Worm (Caenorhabditis elegans): ENCODE data around the gene C31H2.14.

DNA sequence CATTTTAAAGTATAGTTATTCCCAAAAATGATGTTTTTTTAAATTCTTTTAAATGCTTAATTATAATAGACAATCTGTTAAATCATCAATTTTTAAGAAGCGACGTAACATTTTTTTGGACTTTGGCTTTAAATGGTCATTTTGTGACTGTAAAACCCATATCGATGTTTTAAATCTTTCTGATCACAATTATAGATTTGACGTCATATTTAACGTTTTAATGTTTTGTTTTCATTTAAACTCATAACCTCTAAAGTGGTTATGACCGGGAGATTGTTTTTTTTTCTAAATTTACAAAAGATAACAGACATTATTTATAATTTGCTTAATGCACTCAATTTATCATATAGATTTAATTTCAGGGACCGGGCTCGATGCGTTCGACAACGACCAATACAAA, 36.1 kb upstream of the C31H2.14 start:
- TF ChIP-seq elt-3 (tag; optimal IDR thresholded peaks at IDR 0.05): no peak
- TF ChIP-seq ama-1 (optimal IDR thresholded peaks at IDR 0.05): no peak
- no peak for TF ChIP-seq elt-2 (tag; optimal IDR thresholded peaks at IDR 0.05)
- no peak for TF ChIP-seq alr-1 (tag; optimal IDR thresholded peaks at IDR 0.05; ENCODE audit: borderline replicate concordance)
- TF ChIP-seq skn-1 (tag; optimal IDR thresholded peaks at IDR 0.05): no peak
- TF ChIP-seq snpc-4 (tag; optimal IDR thresholded peaks at IDR 0.05): no peak
- no peak for TF ChIP-seq lin-39 (tag; optimal IDR thresholded peaks at IDR 0.05)
- TF ChIP-seq nhr-77 (tag; optimal IDR thresholded peaks at IDR 0.05): no peak
- no peak for TF ChIP-seq blmp-1 (tag; optimal IDR thresholded peaks at IDR 0.05)
- no peak for TF ChIP-seq ztf-11 (tag; optimal IDR thresholded peaks at IDR 0.05)
- no peak for TF ChIP-seq nhr-11 (tag; optimal IDR thresholded peaks at IDR 0.05)
- TF ChIP-seq ztf-4 (tag; optimal IDR thresholded peaks at IDR 0.05): no peak
- TF ChIP-seq fos-1 (tag; optimal IDR thresholded peaks at IDR 0.05): no peak
